Fruit fly (Drosophila melanogaster) whole organism, embryonic: ENCODE data around the gene CG10874.

ENCODE experiments used
- Bgb ChIP-seq: fragments of 200-800 bp; sonication (Bioruptor generic); IDR thresholded peaks from 2 replicates; pipeline ENCODE4 v1.3.6; 2022; ENCODE audit warnings: missing biosample characterization, missing genetic modification characterization; ENCODE audit not compliant: partially characterized antibody
- CG13424 ChIP-seq: fragments of 200-800 bp; sonication (Bioruptor generic); optimal IDR thresholded peaks from 2 replicates; lab custom pipeline; 2019; ENCODE audit warnings: missing biosample characterization, mild to moderate bottlenecking, missing genetic modification characterization, moderate library complexity
- CG14860 ChIP-seq: fragments of 200-800 bp; sonication (Bioruptor generic); IDR thresholded peaks from 3 replicates; pipeline ENCODE4 v1.3.6; 2022; ENCODE audit warnings: missing biosample characterization, missing genetic modification characterization; ENCODE audit not compliant: partially characterized antibody
- CG1603 ChIP-seq: fragments of 200-800 bp; sonication (Bioruptor generic); optimal IDR thresholded peaks from 2 replicates; lab custom pipeline; 2019; ENCODE audit warnings: missing biosample characterization, mild to moderate bottlenecking, missing genetic modification characterization, moderate library complexity
- CG16813 ChIP-seq: fragments of 200-800 bp; sonication (Bioruptor generic); IDR thresholded peaks from 3 replicates; pipeline ENCODE4 v1.3.6; 2022; ENCODE audit warnings: missing biosample characterization, missing genetic modification characterization; ENCODE audit not compliant: partially characterized antibody
- CG17612 ChIP-seq: fragments of 200-800 bp; sonication (Bioruptor generic); IDR thresholded peaks from 2 replicates; pipeline ENCODE4 v1.3.6; 2022; ENCODE audit warnings: missing biosample characterization, missing genetic modification characterization
- CG30431 ChIP-seq: fragments of 200-800 bp; sonication (Bioruptor generic); optimal IDR thresholded peaks from 2 replicates; lab custom pipeline; 2017; ENCODE audit warnings: missing biosample characterization, missing genetic modification characterization
- CG33557 ChIP-seq: fragments of 200-800 bp; sonication (Bioruptor generic); optimal IDR thresholded peaks from 2 replicates; lab custom pipeline; 2019; ENCODE audit warnings: missing biosample characterization, mild to moderate bottlenecking, missing genetic modification characterization, moderate library complexity
- CG6791 ChIP-seq: fragments of 200-800 bp; sonication (Bioruptor generic); IDR thresholded peaks from 3 replicates; pipeline ENCODE4 v1.3.6; 2022; ENCODE audit warnings: missing biosample characterization, missing genetic modification characterization; ENCODE audit not compliant: partially characterized antibody
- CG7963 ChIP-seq: fragments of 200-800 bp; sonication (Bioruptor generic); IDR thresholded peaks from 3 replicates; pipeline ENCODE4 v1.3.6; 2022; ENCODE audit warnings: missing biosample characterization, missing genetic modification characterization; ENCODE audit not compliant: partially characterized antibody
- CG8478 ChIP-seq: fragments of >200 bp; optimal IDR thresholded peaks from 2 replicates; lab custom pipeline; 2018
- CG8924 ChIP-seq: fragments of 200-800 bp; optimal IDR thresholded peaks from 3 replicates; lab custom pipeline; 2019; ENCODE audit warnings: missing biosample characterization, mild to moderate bottlenecking, missing genetic modification characterization, moderate library complexity
- D19B ChIP-seq: fragments of 200-800 bp; sonication (Bioruptor generic); optimal IDR thresholded peaks from 2 replicates; lab custom pipeline; 2017; ENCODE audit warnings: missing biosample characterization, mild to moderate bottlenecking, missing genetic modification characterization
- Ets97D ChIP-seq: fragments of 200-800 bp; sonication (Bioruptor generic); optimal IDR thresholded peaks from 3 replicates; lab custom pipeline; 2016; ENCODE audit warnings: missing biosample characterization, missing genetic modification characterization
- HLH4C ChIP-seq: fragments of 200-800 bp; sonication (Bioruptor generic); IDR thresholded peaks from 3 replicates; pipeline ENCODE4 v1.3.6; 2022; ENCODE audit warnings: missing biosample characterization, missing genetic modification characterization; ENCODE audit not compliant: partially characterized antibody
- HLHmδ ChIP-seq: fragments of 200-800 bp; sonication (Bioruptor generic); optimal IDR thresholded peaks from 2 replicates; lab custom pipeline; 2018; ENCODE audit warnings: missing biosample characterization, mild to moderate bottlenecking, missing genetic modification characterization, moderate library complexity
- Kr ChIP-seq: fragments of 200-800 bp; sonication (Bioruptor generic); optimal IDR thresholded peaks from 2 replicates; lab custom pipeline; 2017; ENCODE audit warnings: missing biosample characterization, mild to moderate bottlenecking, missing genetic modification characterization
- Scr ChIP-seq: fragments of 200-800 bp; sonication (Bioruptor generic); IDR thresholded peaks from 2 replicates; pipeline ENCODE4 v1.3.6; 2022; ENCODE audit warnings: missing biosample characterization, missing genetic modification characterization; ENCODE audit not compliant: partially characterized antibody
- Six4 ChIP-seq: fragments of 200-800 bp; sonication (Bioruptor generic); optimal IDR thresholded peaks from 2 replicates; lab custom pipeline; 2016; ENCODE audit warnings: missing biosample characterization, missing genetic modification characterization
- Xbp1 ChIP-seq: fragments of 200-800 bp; sonication (Bioruptor generic); optimal IDR thresholded peaks from 3 replicates; lab custom pipeline; 2016; ENCODE audit warnings: missing biosample characterization, mild to moderate bottlenecking, missing genetic modification characterization
- Xrp1 ChIP-seq: fragments of 200-800 bp; sonication (Bioruptor generic); IDR thresholded peaks from 2 replicates; pipeline ENCODE4 v1.3.6; 2022; ENCODE audit warnings: missing biosample characterization, missing genetic modification characterization
- amos ChIP-seq: fragments of 200-800 bp; sonication (Bioruptor generic); IDR thresholded peaks from 2 replicates; pipeline ENCODE4 v1.3.6; 2022; ENCODE audit warnings: missing biosample characterization, missing genetic modification characterization; ENCODE audit not compliant: partially characterized antibody
- ara ChIP-seq: fragments of 200-800 bp; sonication (Bioruptor generic); IDR thresholded peaks from 2 replicates; pipeline ENCODE4 v1.3.6; 2022; ENCODE audit warnings: missing biosample characterization, missing genetic modification characterization
- ato ChIP-seq: fragments of 200-800 bp; sonication (Bioruptor generic); IDR thresholded peaks from 2 replicates; pipeline ENCODE4 v1.3.6; 2022; ENCODE audit warnings: missing biosample characterization, missing genetic modification characterization; ENCODE audit not compliant: partially characterized antibody
- br ChIP-seq: fragments of >200 bp; optimal IDR thresholded peaks from 2 replicates; lab custom pipeline; 2017
- cg ChIP-seq: fragments of 200-800 bp; sonication (Bioruptor generic); optimal IDR thresholded peaks from 3 replicates; lab custom pipeline; 2019; ENCODE audit warnings: missing biosample characterization, mild to moderate bottlenecking, missing genetic modification characterization, moderate library complexity
- ci ChIP-seq: fragments of 200-800 bp; sonication (Bioruptor generic); IDR thresholded peaks from 3 replicates; pipeline ENCODE4 v1.3.6; 2022; ENCODE audit warnings: missing biosample characterization, missing genetic modification characterization
- da ChIP-seq: fragments of 200-800 bp; sonication (Bioruptor generic); optimal IDR thresholded peaks from 2 replicates; lab custom pipeline; 2016; ENCODE audit warnings: missing biosample characterization, missing genetic modification characterization
- dm ChIP-seq: fragments of 200-800 bp; sonication (Bioruptor generic); optimal IDR thresholded peaks from 3 replicates; lab custom pipeline; 2016; ENCODE audit warnings: missing biosample characterization, missing genetic modification characterization
- dpn ChIP-seq, 2 experiments: fragments of 200-800 bp; sonication (Bioruptor generic); optimal IDR thresholded peaks; 3 replicates each; lab custom pipeline; 2016; ENCODE audit warnings: missing biosample characterization in 2 of 2, missing genetic modification characterization in 2 of 2
- hth ChIP-seq: fragments of >200 bp; optimal IDR thresholded peaks from 2 replicates; lab custom pipeline; 2017; ENCODE audit warnings: inconsistent platforms
- inv ChIP-seq: fragments of 200-800 bp; sonication (Bioruptor generic); IDR thresholded peaks from 2 replicates; pipeline ENCODE4 v1.3.6; 2022; ENCODE audit warnings: missing biosample characterization, missing genetic modification characterization; ENCODE audit not compliant: partially characterized antibody
- kah ChIP-seq: fragments of 200-800 bp; sonication (Bioruptor generic); optimal IDR thresholded peaks from 2 replicates; lab custom pipeline; 2018; ENCODE audit warnings: missing biosample characterization, mild to moderate bottlenecking, missing genetic modification characterization
- kni ChIP-seq: fragments of 200-800 bp; sonication (Bioruptor generic); optimal IDR thresholded peaks from 3 replicates; lab custom pipeline; 2017; ENCODE audit warnings: mild to moderate bottlenecking, missing biosample characterization, missing genetic modification reagents, missing genetic modification characterization
- lov ChIP-seq, 2 experiments: fragments of 200-800 bp in 1 of 2; fragments of >200 bp in 1 of 2; sonication (Bioruptor generic) in 1 of 2; IDR thresholded peaks in 1 of 2; optimal IDR thresholded peaks in 1 of 2; 2 replicates in 1 of 2; 3 replicates in 1 of 2; pipeline versions ENCODE4 v1.3.6 to Lab custom; 2017 to 2022; ENCODE audit warnings: missing biosample characterization in 1 of 2, missing genetic modification characterization in 1 of 2
- pan ChIP-seq, 4 experiments: fragments of >200 bp in 3 of 4; fragments of 200-800 bp in 1 of 4; sonication (Bioruptor generic) in 1 of 4; optimal IDR thresholded peaks in 3 of 4; IDR thresholded peaks in 1 of 4; 2 replicates each; pipeline versions ENCODE4 v1.3.6 to Lab custom; 2017 to 2022; ENCODE audit warnings: missing biosample characterization in 2 of 4, missing genetic modification characterization in 2 of 4, mixed read lengths in 1 of 4
- pho ChIP-seq: fragments of 200-800 bp; sonication (Bioruptor generic); optimal IDR thresholded peaks from 2 replicates; lab custom pipeline; 2016; ENCODE audit warnings: missing biosample characterization, missing genetic modification characterization
- prd ChIP-seq, 3 experiments: fragments of >200 bp in 2 of 3; fragments of 200-800 bp in 1 of 3; sonication (Bioruptor generic) in 1 of 3; optimal IDR thresholded peaks in 2 of 3; IDR thresholded peaks in 1 of 3; 2 replicates in 2 of 3; 3 replicates in 1 of 3; pipeline versions ENCODE4 v1.3.6 to Lab custom; 2017 to 2022; ENCODE audit warnings: missing biosample characterization in 1 of 3, missing genetic modification characterization in 1 of 3
- pros ChIP-seq: fragments of 200-800 bp; sonication (Bioruptor generic); optimal IDR thresholded peaks from 3 replicates; lab custom pipeline; 2019; ENCODE audit warnings: missing biosample characterization, mild to moderate bottlenecking, missing genetic modification characterization, moderate library complexity
- rib ChIP-seq: fragments of 200-800 bp; sonication (Bioruptor generic); IDR thresholded peaks from 2 replicates; pipeline ENCODE4 v1.3.6; 2022; ENCODE audit warnings: missing biosample characterization, missing genetic modification characterization
- row ChIP-seq: fragments of 200-800 bp; sonication (Bioruptor generic); IDR thresholded peaks from 3 replicates; pipeline ENCODE4 v1.3.6; 2022; ENCODE audit warnings: missing biosample characterization, missing genetic modification characterization
- sna ChIP-seq: fragments of 200-800 bp; sonication (Bioruptor generic); IDR thresholded peaks from 2 replicates; pipeline ENCODE4 v1.3.6; 2022; ENCODE audit warnings: missing biosample characterization, missing genetic modification characterization; ENCODE audit not compliant: partially characterized antibody
- tll ChIP-seq, 2 experiments: fragments of 200-800 bp in 1 of 2; fragments of >200 bp in 1 of 2; sonication (Bioruptor generic) in 1 of 2; optimal IDR thresholded peaks; 2 replicates each; lab custom pipeline; 2017 to 2019; ENCODE audit warnings: missing biosample characterization in 2 of 2, missing genetic modification characterization in 2 of 2, mild to moderate bottlenecking in 1 of 2, moderate library complexity in 1 of 2
- twi ChIP-seq: fragments of 200-800 bp; optimal IDR thresholded peaks from 2 replicates; lab custom pipeline; 2019; ENCODE audit warnings: missing biosample characterization, mild to moderate bottlenecking, missing genetic modification characterization, moderate library complexity
- zf30C ChIP-seq: fragments of 200-800 bp; sonication (Bioruptor generic); optimal IDR thresholded peaks from 3 replicates; lab custom pipeline; 2018; ENCODE audit warnings: missing biosample characterization, mild to moderate bottlenecking, missing genetic modification characterization

Gene CG10874

dm6 chr2L:2181971-2182643 is 10.1 kb downstream of the CG10874 start:
- TF ChIP-seq pros (GFP tag; lab: Kevin White, UChicago) (peak; percentile 91), CG30431 (no peak), Xrp1 (peak; percentile 35; the same call in 1 of the 2 replicates), ato (GFP tag; lab: Robert Waterston, UW) (0 out of 2 replicates have a peak, but pooled peaks have one; percentile 15), hth (lab: Kevin White, UChicago) (peak; percentile 22), CG7963 (GFP tag; lab: Robert Waterston, UW) (peak; percentile 70), pan (optimal IDR thresholded peaks at IDR 0.05; lab: Kevin White, UChicago) (peak in 1 of 2 experiments; percentile 83), pan (GFP tag; optimal IDR thresholded peaks at IDR 0.05 in 1 of 2, IDR thresholded peaks at IDR 0.05 in 1 of 2) (peak in 1 of 2 experiments; percentile 57), inv (GFP tag; lab: Robert Waterston, UW) (peak; percentile 34; the same call in 1 of the 2 replicates), Ets97D (no peak), twi (peak; percentile 95), lov (optimal IDR thresholded peaks at IDR 0.05; lab: Kevin White, UChicago) (no peak), lov (GFP tag; IDR thresholded peaks at IDR 0.05; lab: Robert Waterston, UW) (peak; percentile 27; the same call in 1 of the 3 replicates), D19B (GFP tag; lab: Kevin White, UChicago) (peak; percentile 66), dpn (GFP tag; optimal IDR thresholded peaks at IDR 0.05; lab: Kevin White, UChicago) (peak in 1 of 2 experiments; percentile 9), CG1603 (tag; lab: Kevin White, UChicago) (peak; percentile 38), CG16813 (GFP tag; lab: Robert Waterston, UW) (peak; percentile 63), ci (GFP tag; lab: Robert Waterston, UW) (0 out of 3 replicates have a peak, but pooled peaks have one; percentile 40), CG13424 (no peak), zf30C (GFP tag; lab: Kevin White, UChicago) (peak; percentile 99), HLHmδ (GFP tag; lab: Kevin White, UChicago) (peak; percentile 30), Six4 (GFP tag; lab: Kevin White, UChicago) (peak; percentile 73), cg (peak; percentile 75), Kr (GFP tag; lab: Kevin White, UChicago) (peak; percentile 69), tll (GFP tag; optimal IDR thresholded peaks at IDR 0.05; lab: Kevin White, UChicago) (peak in 1 of 2 experiments; percentile 23), kni (GFP tag; lab: Kevin White, UChicago) (peak; percentile 55), ara (GFP tag; lab: Robert Waterston, UW) (peak; percentile 20; the same call in 1 of the 2 replicates), kah (GFP tag; lab: Kevin White, UChicago) (peak; percentile 81), amos (GFP tag; lab: Robert Waterston, UW) (peak; percentile 21; the same call in 1 of the 2 replicates), HLH4C (GFP tag; lab: Robert Waterston, UW) (peak; percentile 63), CG8478 (lab: Kevin White, UChicago) (peak; percentile 66), CG33557 (GFP tag; lab: Kevin White, UChicago) (peak; percentile 1), Bgb (GFP tag; lab: Robert Waterston, UW) (peak; percentile 42; the same call in 1 of the 2 replicates), rib (GFP tag; lab: Robert Waterston, UW) (0 out of 2 replicates have a peak, but pooled peaks have one; percentile 28), CG8924 (tag; lab: Kevin White, UChicago) (no peak), br (lab: Kevin White, UChicago) (no peak), Xbp1 (no peak), CG14860 (GFP tag; lab: Robert Waterston, UW) (peak; percentile 66), da (GFP tag; lab: Kevin White, UChicago) (no peak), sna (GFP tag; lab: Robert Waterston, UW) (peak; percentile 33; the same call in 1 of the 2 replicates), row (GFP tag; lab: Robert Waterston, UW) (peak; percentile 67), dm (GFP tag; lab: Kevin White, UChicago) (no peak), pho (GFP tag; lab: Kevin White, UChicago) (no peak), Scr (GFP tag; lab: Robert Waterston, UW) (peak; percentile 49), prd (optimal IDR thresholded peaks at IDR 0.05; lab: Kevin White, UChicago) (no peak), prd (GFP tag; IDR thresholded peaks at IDR 0.05; lab: Robert Waterston, UW) (peak; percentile 39; the same call in 2 of the 3 replicates), CG6791 (GFP tag; lab: Robert Waterston, UW) (peak; percentile 73), CG17612 (GFP tag; lab: Robert Waterston, UW) (no peak)
